Worm (Caenorhabditis elegans) whole organism, L4 larva: ENCODE data around the gene T13H5.1.

Experiments used
- F44E2.7 ChIP-seq: fragments of 200-800 bp; sonication (Bioruptor generic); IDR thresholded peaks from 2 replicates; pipeline ENCODE4 v2.1.2; 2022; ENCODE audit warnings: missing genetic modification characterization, missing compliant biosample characterization
- Y105C5A.15 ChIP-seq: fragments of 200-800 bp; sonication (Bioruptor generic); IDR thresholded peaks from 2 replicates; pipeline ENCODE4 v1.3.6; 2022; ENCODE audit warnings: missing genetic modification characterization, missing compliant biosample characterization
- Y48G9A.11 ChIP-seq: fragments of 200-800 bp; sonication (Bioruptor generic); IDR thresholded peaks from 2 replicates; pipeline ENCODE4 v1.3.6; 2022; ENCODE audit warnings: missing genetic modification reagents, missing genetic modification characterization, missing compliant biosample characterization
- ZK546.5 ChIP-seq, 2 experiments: sonication (generic microtip); optimal IDR thresholded peaks; 2 replicates each; lab custom pipeline; 2017; ENCODE audit warnings: missing biosample characterization in 2 of 2, missing genetic modification characterization in 2 of 2
- aha-1 ChIP-seq: fragments of 150-350 bp; peaks from one replicate; lab custom pipeline; 2014; ENCODE audit warnings: missing biosample characterization, missing genetic modification characterization
- ama-1 ChIP-seq: fragments of 150-350 bp; optimal IDR thresholded peaks from 2 replicates; lab custom pipeline; 2014; ENCODE audit warnings: inconsistent platforms, mixed read lengths
- arid-1 ChIP-seq: fragments of 200-800 bp; sonication (Bioruptor generic); conservative IDR thresholded peaks from 2 replicates; pipeline ENCODE4 v1.3.6; 2022; ENCODE audit warnings: missing genetic modification reagents, missing genetic modification characterization, missing compliant biosample characterization
- ceh-20 ChIP-seq: fragments of 200-800 bp; sonication (Bioruptor generic); IDR thresholded peaks from 2 replicates; pipeline ENCODE4 v1.3.6; 2022; ENCODE audit warnings: missing genetic modification reagents, missing genetic modification characterization, missing compliant biosample characterization
- ceh-28 ChIP-seq: fragments of 150-350 bp; optimal IDR thresholded peaks from 2 replicates; lab custom pipeline; 2014; ENCODE audit warnings: missing biosample characterization, missing genetic modification reagents, missing genetic modification characterization
- ceh-44 ChIP-seq: fragments of 200-800 bp; sonication (Bioruptor generic); IDR thresholded peaks from 2 replicates; pipeline ENCODE4 v1.3.6; 2022; ENCODE audit warnings: missing genetic modification reagents, missing genetic modification characterization, missing compliant biosample characterization
- ceh-62 ChIP-seq: sonication (generic microtip); optimal IDR thresholded peaks from 2 replicates; lab custom pipeline; 2017; ENCODE audit warnings: missing biosample characterization, missing genetic modification characterization
- ctbp-1 ChIP-seq: fragments of 200-800 bp; sonication (Bioruptor generic); IDR thresholded peaks from 2 replicates; pipeline ENCODE4 v1.3.6; 2022; ENCODE audit warnings: missing genetic modification reagents, missing genetic modification characterization, missing compliant biosample characterization
- dpl-1 ChIP-seq: fragments of 150-350 bp; optimal IDR thresholded peaks from 2 replicates; lab custom pipeline; 2014; ENCODE audit warnings: missing biosample characterization, missing genetic modification reagents, missing genetic modification characterization
- duxl-1 ChIP-seq: sonication (generic microtip); optimal IDR thresholded peaks from 2 replicates; lab custom pipeline; 2016; ENCODE audit warnings: mild to moderate bottlenecking, missing genetic modification characterization, moderate library complexity, missing compliant biosample characterization; ENCODE audit not compliant: poor library complexity
- dve-1 ChIP-seq: sonication (generic microtip); optimal IDR thresholded peaks from 2 replicates; lab custom pipeline; 2017; ENCODE audit warnings: antibody characterized with exemption, mild to moderate bottlenecking, missing genetic modification characterization, missing compliant biosample characterization; ENCODE audit not compliant: insufficient read depth
- egl-43 ChIP-seq: fragments of 200-800 bp; sonication (Bioruptor generic); IDR thresholded peaks from 2 replicates; pipeline ENCODE4 v1.3.6; 2022; ENCODE audit warnings: missing genetic modification reagents, missing genetic modification characterization, missing compliant biosample characterization
- hif-1 ChIP-seq, 2 experiments: sonication (generic microtip); optimal IDR thresholded peaks; 2 replicates each; lab custom pipeline; 2016 to 2017; ENCODE audit warnings: missing compliant biosample characterization in 2 of 2, missing genetic modification characterization in 2 of 2, missing genetic modification reagents in 2 of 2, missing genotype in 2 of 2, mild to moderate bottlenecking in 1 of 2
- hlh-11 ChIP-seq: fragments of 200-800 bp; sonication (Bioruptor generic); optimal IDR thresholded peaks from 2 replicates; lab custom pipeline; 2018; ENCODE audit warnings: mild to moderate bottlenecking, missing genetic modification characterization, missing compliant biosample characterization
- hlh-30 ChIP-seq: sonication (generic microtip); optimal IDR thresholded peaks from 2 replicates; lab custom pipeline; 2017; ENCODE audit warnings: antibody characterized with exemption, mild to moderate bottlenecking, missing genetic modification characterization, missing compliant biosample characterization; ENCODE audit not compliant: insufficient read depth
- hmg-1.1 ChIP-seq: fragments of 200-800 bp; sonication (Bioruptor generic); IDR thresholded peaks from 2 replicates; pipeline ENCODE4 v1.3.6; 2022; ENCODE audit warnings: missing genetic modification reagents, missing genetic modification characterization, missing compliant biosample characterization
- jun-1 ChIP-seq: fragments of 150-350 bp; optimal IDR thresholded peaks from 2 replicates; lab custom pipeline; 2014; ENCODE audit warnings: missing biosample characterization, missing genetic modification reagents, missing genetic modification characterization
- lin-15B ChIP-seq: fragments of 150-350 bp; sonication (generic microtip); optimal IDR thresholded peaks from 3 replicates; lab custom pipeline; 2014; ENCODE audit warnings: missing biosample characterization, missing genetic modification characterization
- lin-38 ChIP-seq: fragments of 200-800 bp; sonication (Bioruptor generic); IDR thresholded peaks from 2 replicates; pipeline ENCODE4 v1.3.6; 2022; ENCODE audit warnings: missing genetic modification reagents, missing genetic modification characterization, missing compliant biosample characterization
- lir-3 ChIP-seq: sonication (generic microtip); optimal IDR thresholded peaks from 2 replicates; lab custom pipeline; 2016; ENCODE audit warnings: mild to moderate bottlenecking, missing genetic modification characterization, missing compliant biosample characterization
- lsy-2 ChIP-seq, 2 experiments: fragments of 150-350 bp in 1 of 2; sonication (generic microtip) in 1 of 2; optimal IDR thresholded peaks; 2 replicates each; lab custom pipeline; 2014 to 2017; ENCODE audit warnings: missing biosample characterization in 2 of 2, missing genetic modification characterization in 2 of 2
- mep-1 ChIP-seq: fragments of 150-350 bp; sonication (generic microtip); optimal IDR thresholded peaks from 3 replicates; lab custom pipeline; 2014; ENCODE audit warnings: missing biosample characterization, missing genetic modification characterization
- mes-2 ChIP-seq: sonication (generic microtip); optimal IDR thresholded peaks from 2 replicates; lab custom pipeline; 2016; ENCODE audit warnings: missing genotype, mild to moderate bottlenecking, missing genetic modification characterization, missing compliant biosample characterization; ENCODE audit not compliant: poor library complexity, severe bottlenecking
- mxl-3 ChIP-seq: fragments of 200-800 bp; sonication (Bioruptor generic); optimal IDR thresholded peaks from 2 replicates; lab custom pipeline; 2018; ENCODE audit warnings: mild to moderate bottlenecking, missing genetic modification characterization, missing compliant biosample characterization
- nhr-102 ChIP-seq: sonication (generic microtip); optimal IDR thresholded peaks from 2 replicates; lab custom pipeline; 2016; ENCODE audit warnings: mild to moderate bottlenecking, missing genetic modification characterization, moderate library complexity, missing compliant biosample characterization
- nhr-25 ChIP-seq: sonication (generic microtip); optimal IDR thresholded peaks from 2 replicates; lab custom pipeline; 2017; ENCODE audit warnings: missing genetic modification characterization, mild to moderate bottlenecking, missing compliant biosample characterization, antibody characterized with exemption, moderate library complexity, borderline replicate concordance; ENCODE audit not compliant: insufficient read depth
- nhr-48 ChIP-seq: sonication (generic microtip); optimal IDR thresholded peaks from 2 replicates; lab custom pipeline; 2016; ENCODE audit warnings: mild to moderate bottlenecking, missing genetic modification characterization, missing compliant biosample characterization
- pha-4 ChIP-seq, 2 experiments: fragments of 150-350 bp in 1 of 2; fragments of 200-800 bp in 1 of 2; sonication (Bioruptor generic) in 1 of 2; IDR thresholded peaks in 1 of 2; optimal IDR thresholded peaks in 1 of 2; 2 replicates each; pipeline versions ENCODE4 v1.3.6 to Lab custom; 2014 to 2022; ENCODE audit warnings: missing genetic modification characterization in 2 of 2, missing genetic modification reagents in 2 of 2, missing biosample characterization in 1 of 2, missing compliant biosample characterization in 1 of 2
- rbr-2 ChIP-seq: sonication (generic microtip); optimal IDR thresholded peaks from 2 replicates; lab custom pipeline; 2016; ENCODE audit warnings: missing genotype, missing genetic modification characterization, missing compliant biosample characterization
- skn-1 ChIP-seq: fragments of 150-350 bp; optimal IDR thresholded peaks from 2 replicates; lab custom pipeline; 2014; ENCODE audit warnings: missing biosample characterization, missing genetic modification characterization
- snpc-1.2 ChIP-seq: fragments of 200-800 bp; sonication (Bioruptor generic); IDR thresholded peaks from 2 replicates; pipeline ENCODE4 v1.3.6; 2022; ENCODE audit warnings: missing genetic modification reagents, missing genetic modification characterization, missing compliant biosample characterization
- spr-3 ChIP-seq: fragments of 200-800 bp; sonication (Bioruptor generic); optimal IDR thresholded peaks from 2 replicates; lab custom pipeline; 2018; ENCODE audit warnings: mild to moderate bottlenecking, missing genetic modification characterization, missing compliant biosample characterization
- unc-39 ChIP-seq: sonication (generic microtip); optimal IDR thresholded peaks from 2 replicates; lab custom pipeline; 2017; ENCODE audit warnings: missing biosample characterization, missing genetic modification characterization
- unc-62 ChIP-seq, 3 experiments: fragments of 150-350 bp in 1 of 3; sonication (generic microtip); optimal IDR thresholded peaks in 2 of 3; peaks in 1 of 3; 1 replicate in 1 of 3; 2 replicates in 2 of 3; lab custom pipeline; 2014 to 2017; ENCODE audit warnings: missing biosample characterization in 3 of 3, missing genetic modification characterization in 3 of 3, missing genetic modification reagents in 3 of 3, missing genotype in 1 of 3
- zfp-3 ChIP-seq: fragments of 200-800 bp; sonication (Bioruptor generic); conservative IDR thresholded peaks from 2 replicates; pipeline ENCODE4 v1.3.6; 2022; ENCODE audit warnings: missing genetic modification reagents, missing genetic modification characterization, missing compliant biosample characterization
- zip-11 ChIP-seq: fragments of 200-800 bp; sonication (Bioruptor generic); IDR thresholded peaks from 2 replicates; pipeline ENCODE4 v1.3.6; 2022; ENCODE audit warnings: missing genetic modification characterization, missing compliant biosample characterization

T13H5.1 gene

ce11 chrII:8466874-8467273 is 42.0 kb downstream of the T13H5.1 start, which contains the start of gene F22B5.10:
F22B5.10 (plus strand) TSS chrII:8467174.
- TF ChIP-seq lin-15B (tag; lab: Kevin White, UChicago) (no peak), lin-38 (GFP tag; lab: Robert Waterston, UW) (peak; percentile 23; the same call in 1 of the 2 replicates), ama-1 (lab: Kevin White, UChicago) (peak; percentile 49)

DNA sequence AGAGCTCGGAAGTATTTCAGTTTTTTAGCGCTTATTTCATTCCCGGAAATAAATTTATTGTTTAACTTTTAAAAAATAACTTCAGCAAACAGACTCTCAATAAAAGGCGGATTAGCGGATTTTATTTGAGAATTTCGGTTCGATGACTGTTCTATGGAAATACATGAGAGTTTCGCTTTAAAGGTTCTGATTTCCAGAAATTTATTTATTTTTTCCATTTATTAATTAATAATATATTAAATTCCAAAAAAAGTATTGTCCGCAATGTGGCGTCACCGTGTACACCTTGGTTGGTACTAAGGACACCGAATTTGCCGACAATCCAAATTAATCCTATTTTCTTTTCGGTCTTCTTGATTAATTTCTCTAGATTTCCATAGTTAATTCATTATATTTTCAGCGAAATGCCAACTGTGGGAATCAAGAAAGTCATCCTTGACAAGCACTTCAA is 44.4 kb downstream of the T13H5.1 start, which contains the start of gene fars-3:
Gene fars-3, plus strand, starts transcription at position 401 of the 451 bp plus-strand sequence.
- TF ChIP-seq pha-4 (GFP tag; IDR thresholded peaks at IDR 0.05; lab: Robert Waterston, UW) (no peak), pha-4 (tag; optimal IDR thresholded peaks at IDR 0.05; lab: Kevin White, UChicago) (no peak), nhr-102 (tag; lab: Kevin White, UChicago) (peak; percentile 27), ceh-44 (GFP tag; lab: Robert Waterston, UW) (no peak), Y105C5A.15 (GFP tag; lab: Robert Waterston, UW) (no peak), zfp-3 (GFP tag; lab: Robert Waterston, UW) (0 out of 2 replicates have a peak, but pooled peaks have one; percentile 10), lsy-2 (tag; optimal IDR thresholded peaks at IDR 0.05; lab: Kevin White, UChicago) (peak in 1 of 2 experiments; percentile 66), lir-3 (no peak), nhr-25 (tag; lab: Kevin White, UChicago) (no peak), mes-2 (tag; lab: Kevin White, UChicago) (peak; percentile 65), spr-3 (no peak), mxl-3 (GFP tag; lab: Kevin White, UChicago) (no peak), dpl-1 (GFP tag; lab: Kevin White, UChicago) (peak; percentile 45), lin-38 (GFP tag; lab: Robert Waterston, UW) (peak; percentile 67; the same call in 1 of the 2 replicates), jun-1 (no peak), arid-1 (GFP tag; lab: Robert Waterston, UW) (peak; percentile 14; the same call in 1 of the 2 replicates), aha-1 (no peak), unc-62 (GFP tag; optimal IDR thresholded peaks at IDR 0.05 in 1 of 2; lab: Kevin White, UChicago) (no peak), unc-62 (tag; optimal IDR thresholded peaks at IDR 0.05; lab: Kevin White, UChicago) (no peak), ctbp-1 (GFP tag; lab: Robert Waterston, UW) (peak; percentile 43; the same call in 1 of the 2 replicates), rbr-2 (tag; lab: Kevin White, UChicago) (peak; percentile 25), duxl-1 (tag; lab: Kevin White, UChicago) (peak; percentile 37), mep-1 (peak; percentile 76), nhr-48 (no peak), snpc-1.2 (peak; percentile 64; the same call in 1 of the 2 replicates), ceh-20 (GFP tag; lab: Robert Waterston, UW) (no peak), F44E2.7 (no peak)

- peak; percentile 34; the same call in 1 of the 2 replicates for TF ChIP-seq arid-1 (GFP tag; lab: Robert Waterston, UW)
Observed at ce11 chrII:8459832-8460566, 48.9 kb downstream of the T13H5.1 start.

ce11 chrII:8457438-8457837 is 51.4 kb downstream of the T13H5.1 start, which contains the start of gene zyg-9:
zyg-9 (plus strand) TSS chrII:8457818.
- TF ChIP-seq hif-1 (tag; optimal IDR thresholded peaks at IDR 0.05; lab: Kevin White, UChicago) (peak in 1 of 2 experiments; percentile 22), arid-1 (GFP tag; lab: Robert Waterston, UW) (no peak), hlh-11 (tag; lab: Kevin White, UChicago) (peak; percentile 24), lsy-2 (tag; optimal IDR thresholded peaks at IDR 0.05; lab: Kevin White, UChicago) (peak in 1 of 2 experiments; percentile 60), lin-15B (tag; lab: Kevin White, UChicago) (no peak), unc-39 (tag; lab: Kevin White, UChicago) (no peak), ceh-28 (tag; lab: Kevin White, UChicago) (peak; percentile 11), hlh-30 (tag; lab: Kevin White, UChicago) (peak; percentile 83), zip-11 (GFP tag; lab: Robert Waterston, UW) (no peak), hmg-1.1 (GFP tag; lab: Robert Waterston, UW) (0 out of 2 replicates have a peak, but pooled peaks have one; percentile 32), mes-2 (tag; lab: Kevin White, UChicago) (peak; percentile 37), egl-43 (GFP tag; lab: Robert Waterston, UW) (peak; percentile 28; the same call in 1 of the 2 replicates), ZK546.5 (tag; optimal IDR thresholded peaks at IDR 0.05; lab: Kevin White, UChicago) (no peak), dpl-1 (GFP tag; lab: Kevin White, UChicago) (peak; percentile 5), skn-1 (no peak), dve-1 (tag; lab: Kevin White, UChicago) (peak; percentile 7), aha-1 (peak; percentile 64), mep-1 (peak; percentile 10), ceh-62 (no peak), Y48G9A.11 (no peak)
